Fruit fly (Drosophila melanogaster) whole organism, larva: ENCODE measurements around the gene CG9673.

Experiments
- noc ChIP-seq: fragments of 200-800 bp; sonication (Bioruptor generic); optimal IDR thresholded peaks from 3 replicates; lab custom pipeline; 2019; ENCODE audit warnings: missing biosample characterization, mild to moderate bottlenecking, missing genetic modification characterization, moderate library complexity

CG9673 gene

DNA sequence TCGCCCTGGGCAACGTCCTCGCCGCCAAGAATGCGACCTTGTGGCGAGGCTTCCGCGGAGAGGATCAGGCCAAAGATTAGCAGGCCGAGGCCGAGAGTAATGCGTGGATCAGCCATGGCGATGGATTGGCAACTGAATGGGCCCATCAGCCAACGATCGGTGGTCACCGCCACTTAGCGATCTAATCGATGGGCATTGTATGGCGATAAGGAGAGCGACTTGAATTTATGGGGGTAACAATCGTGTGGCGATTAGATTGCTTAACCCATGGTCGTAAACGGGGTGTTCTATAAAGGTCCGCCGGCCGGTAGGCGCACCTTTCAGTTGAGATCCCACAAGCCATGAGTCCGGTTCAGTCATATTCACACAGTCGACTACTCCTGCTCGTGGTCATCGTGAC is at the start of gene CG9673, which contains the start of gene CG4653:
Gene CG9673, minus strand, starts transcription at position 138 of the 400 bp plus-strand sequence.
Gene CG4653, plus strand, starts transcription at position 335 of the 400 bp plus-strand sequence.
- TF ChIP-seq noc (tag; lab: Kevin White, UChicago), result peak; percentile 7

DNA sequence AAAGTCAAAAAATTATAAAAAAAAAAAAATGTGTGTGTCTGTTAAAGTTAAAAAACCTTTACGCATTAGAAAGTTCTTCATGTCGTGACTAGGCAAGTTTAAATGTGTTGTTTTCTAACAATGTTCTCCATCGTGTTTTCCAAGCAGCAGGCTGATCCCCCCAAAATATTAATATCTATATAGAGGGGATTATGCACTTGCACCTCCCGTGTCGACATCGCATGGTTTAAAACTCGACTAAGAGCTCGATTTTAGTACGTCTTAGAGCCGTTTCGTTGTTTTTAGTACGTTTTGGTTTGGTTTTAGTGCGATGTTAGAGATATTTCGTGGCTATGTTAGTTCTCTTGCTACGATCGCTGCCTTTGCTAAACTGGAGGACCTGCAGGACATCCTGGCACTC is 49.4 kb upstream of the CG9673 start:
- TF ChIP-seq noc (tag; lab: Kevin White, UChicago), result no peak

dm6 chrX:16751579-16752156 is 48.0 kb upstream of the CG9673 start, which contains the start of gene goe:
goe (minus strand) TSS chrX:16751910.
- TF ChIP-seq noc (tag; lab: Kevin White, UChicago), result peak; percentile 56

DNA sequence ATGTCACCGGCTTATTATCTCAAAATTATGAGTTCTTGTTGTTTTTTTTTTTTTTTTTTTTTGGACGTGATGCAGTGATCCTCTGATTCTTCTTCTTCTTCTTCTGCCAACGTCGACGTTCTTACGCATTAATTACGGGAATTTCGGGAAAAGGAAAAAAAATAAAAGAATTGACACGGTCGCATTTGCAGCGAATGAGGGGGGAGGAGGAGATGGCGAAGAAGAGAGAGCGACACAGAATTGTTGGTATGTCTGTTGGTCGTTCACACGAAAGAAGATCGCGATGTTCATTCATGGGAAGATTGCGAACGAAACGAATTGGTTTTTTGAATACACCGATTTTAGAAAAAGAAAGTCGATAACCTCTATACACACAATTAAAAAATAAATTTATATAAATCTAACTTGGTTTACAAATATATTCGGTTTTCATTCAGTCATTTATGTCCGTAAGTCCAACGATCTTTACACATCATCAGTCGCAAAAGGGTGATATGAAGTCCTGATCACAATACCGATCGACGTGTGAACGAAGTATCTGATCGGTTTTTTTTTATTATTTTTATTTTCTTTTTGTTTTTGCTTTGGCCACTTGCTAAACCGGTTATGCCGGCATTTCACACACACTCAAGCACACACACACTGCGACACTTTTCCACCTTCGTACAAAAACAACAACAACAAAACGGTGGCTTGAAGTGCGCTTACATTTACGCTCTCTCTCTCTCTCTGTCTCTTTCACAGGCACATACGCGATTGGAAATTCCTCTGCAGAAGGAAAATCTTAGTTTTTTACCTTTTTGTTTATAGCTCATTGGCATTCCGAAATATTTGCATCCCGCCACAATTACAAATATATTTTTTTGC is 47.3 kb upstream of the CG9673 start:
- TF ChIP-seq noc (tag; lab: Kevin White, UChicago), result peak; percentile 82

- TF ChIP-seq noc (tag; lab: Kevin White, UChicago), result peak; percentile 68
Observed at dm6 chrX:16749324-16749723, 45.6 kb upstream of the CG9673 start.

DNA sequence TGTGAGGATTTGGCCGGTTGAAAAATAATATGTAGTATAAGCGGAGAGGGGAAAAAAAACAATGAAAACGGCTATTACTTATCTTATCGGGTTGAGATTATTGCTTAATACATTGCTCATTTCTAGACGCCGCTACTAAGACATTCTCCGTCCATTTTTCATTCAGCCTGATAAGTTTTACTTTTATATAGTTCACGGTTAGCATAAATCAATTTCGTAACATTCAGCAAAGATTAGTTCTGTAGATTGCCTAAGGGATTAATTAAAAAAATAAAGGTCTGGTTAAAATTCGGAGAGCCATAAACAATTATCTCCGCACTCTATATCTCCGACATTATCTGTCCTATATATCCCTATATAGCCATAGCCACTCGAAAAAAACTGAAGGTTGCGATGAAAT is 43.8 kb upstream of the CG9673 start:
- TF ChIP-seq noc (tag; lab: Kevin White, UChicago), result peak; percentile 85

DNA sequence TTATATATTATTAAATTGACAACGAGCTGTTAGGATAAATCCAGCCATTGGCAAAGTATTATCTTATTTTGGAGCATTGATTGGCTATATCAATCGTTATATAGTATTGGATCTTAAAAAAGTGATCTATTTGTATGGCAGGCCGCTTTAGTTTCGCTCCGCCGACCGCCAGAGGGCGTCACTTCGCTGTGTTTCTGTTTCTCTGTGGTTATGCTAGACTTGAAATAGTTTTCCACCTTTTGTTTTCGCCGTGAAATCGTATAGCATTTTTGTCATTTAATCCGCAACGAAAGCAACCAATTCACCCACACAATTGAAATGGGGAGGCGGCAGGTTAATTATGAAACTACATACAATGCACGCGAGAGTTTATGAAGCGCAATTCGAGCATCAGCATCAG is 43.1 kb upstream of the CG9673 start:
- TF ChIP-seq noc (tag; lab: Kevin White, UChicago), result no peak

DNA sequence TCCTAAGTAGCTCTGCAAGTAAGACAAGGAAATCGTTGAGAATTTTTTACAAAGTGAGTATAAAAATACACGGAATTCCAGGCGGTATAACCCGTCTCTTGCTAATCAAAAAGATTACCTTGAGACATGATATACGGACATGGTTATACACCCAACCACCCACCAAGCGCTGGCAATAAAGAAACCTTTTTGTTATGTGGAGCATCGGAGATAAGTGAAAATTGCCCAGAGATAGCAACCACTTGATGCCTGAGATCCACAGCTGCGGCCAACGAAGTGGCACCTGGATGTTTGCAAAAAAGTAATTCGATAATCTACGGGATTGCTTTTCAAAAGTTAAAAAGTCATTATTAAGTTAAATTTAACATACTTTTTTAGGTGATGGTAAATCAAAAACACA is 42.3 kb upstream of the CG9673 start:
- no peak for TF ChIP-seq noc (tag; lab: Kevin White, UChicago)

- no peak for TF ChIP-seq noc (tag; lab: Kevin White, UChicago)
Observed at dm6 chrX:16744345-16744744, 40.7 kb upstream of the CG9673 start.

DNA sequence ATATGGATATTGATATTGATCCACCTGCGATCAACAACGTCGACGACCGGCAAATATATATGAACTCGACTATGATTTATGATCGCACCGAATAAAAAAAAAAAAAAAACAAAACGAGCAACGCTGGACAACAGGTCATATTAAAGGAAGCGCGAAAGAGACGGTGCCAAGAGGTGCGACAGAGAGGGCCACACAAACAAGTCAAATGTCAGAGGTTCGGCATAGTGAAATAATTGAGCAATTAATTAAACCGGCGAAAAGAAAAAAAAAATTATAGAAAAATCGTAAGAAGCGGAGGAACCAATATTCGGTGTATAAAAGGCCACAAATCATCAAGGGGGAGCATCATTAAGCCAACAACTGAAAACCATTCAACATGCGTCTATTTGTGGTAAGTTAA is 38.9 kb upstream of the CG9673 start, which contains the start of gene Twdlalpha:
Gene Twdlalpha, plus strand, starts transcription at position 301 of the 400 bp plus-strand sequence.
- no peak for TF ChIP-seq noc (tag; lab: Kevin White, UChicago)

DNA sequence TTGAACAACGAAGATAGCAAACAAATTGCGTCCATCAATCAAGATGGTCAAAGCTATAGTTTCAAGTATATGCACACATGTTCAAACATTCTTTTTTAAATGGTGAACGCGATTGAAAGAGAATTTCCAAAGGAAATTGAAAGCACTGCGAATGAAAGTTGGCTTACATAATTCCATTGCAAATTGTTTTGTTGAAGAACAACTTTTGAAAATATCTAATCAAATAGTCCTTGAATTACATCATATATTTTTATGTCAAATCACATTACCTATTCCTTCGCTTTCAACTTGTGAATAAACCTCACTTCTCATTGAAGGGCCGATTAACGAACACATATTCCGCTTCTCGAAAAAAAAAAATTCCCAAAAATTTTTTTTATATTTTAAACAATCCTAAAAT is 36.9 kb upstream of the CG9673 start, which contains the start of gene CG32568:
Gene CG32568, plus strand, starts transcription at position 301 of the 400 bp plus-strand sequence.
- no peak for TF ChIP-seq noc (tag; lab: Kevin White, UChicago)

DNA sequence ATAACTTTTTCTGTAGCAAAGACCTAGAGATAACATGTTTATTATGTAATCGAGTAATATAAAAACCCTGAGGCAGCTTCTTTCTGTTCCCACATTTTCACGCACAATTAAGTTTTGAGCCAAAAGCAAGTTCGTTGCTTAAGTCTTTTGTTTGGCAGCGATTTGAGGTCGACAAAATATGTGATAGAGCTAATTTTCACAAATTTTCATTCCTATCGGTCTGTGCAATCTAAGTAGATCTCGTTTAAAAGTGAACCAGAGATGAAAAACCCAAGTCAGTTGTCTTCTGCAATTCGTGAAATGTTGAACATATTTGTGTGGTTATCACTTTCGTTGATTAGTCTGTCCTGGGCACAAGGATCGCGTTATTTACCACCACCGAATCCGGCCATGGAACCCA is 34.2 kb upstream of the CG9673 start, which contains the start of gene TwdlZ:
Gene TwdlZ, plus strand, starts transcription at position 301 of the 400 bp plus-strand sequence.
- TF ChIP-seq noc (tag; lab: Kevin White, UChicago), result no peak

- TF ChIP-seq noc (tag; lab: Kevin White, UChicago), result no peak
Observed at dm6 chrX:16736180-16736579, 32.5 kb upstream of the CG9673 start.

DNA sequence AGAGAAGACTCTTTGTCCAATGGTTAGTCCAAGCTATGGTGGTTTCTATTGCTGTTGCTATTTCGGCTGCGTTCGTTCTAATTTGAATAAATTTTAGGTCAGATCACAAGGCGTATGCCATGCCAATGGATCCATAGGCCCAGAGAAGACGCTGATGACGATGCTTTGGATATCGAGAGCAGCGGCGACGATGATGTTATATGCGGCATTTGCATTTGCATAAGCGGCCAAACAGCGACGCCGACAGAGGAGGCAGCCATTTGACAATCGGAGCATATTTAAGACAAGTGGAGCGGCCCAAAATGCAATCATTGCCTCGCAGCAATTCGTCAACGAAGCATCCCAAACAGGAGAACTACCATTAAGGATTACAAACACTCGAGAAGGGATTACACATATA is 31.0 kb upstream of the CG9673 start, which contains the start of gene TwdlY:
Gene TwdlY, plus strand, starts transcription at position 301 of the 400 bp plus-strand sequence.
- no peak for TF ChIP-seq noc (tag; lab: Kevin White, UChicago)

DNA sequence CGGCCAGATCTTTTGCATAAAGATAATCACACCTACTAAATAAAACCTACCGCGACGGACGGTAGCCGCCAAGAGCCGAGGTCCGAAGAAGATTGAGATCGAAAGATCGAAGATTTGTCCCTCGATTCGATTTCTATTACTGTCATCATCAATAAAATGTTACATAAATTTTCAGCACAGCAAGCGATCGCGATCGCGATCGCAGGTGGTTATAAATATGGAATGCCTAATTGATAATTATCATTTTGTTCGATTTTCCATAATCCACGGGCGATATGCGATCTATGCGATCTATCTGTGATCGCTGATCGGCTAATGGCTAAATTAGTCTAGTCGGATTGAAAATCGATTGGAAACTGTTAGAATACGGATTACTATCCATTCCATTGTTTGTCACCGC is 29.6 kb upstream of the CG9673 start:
- no peak for TF ChIP-seq noc (tag; lab: Kevin White, UChicago)

DNA sequence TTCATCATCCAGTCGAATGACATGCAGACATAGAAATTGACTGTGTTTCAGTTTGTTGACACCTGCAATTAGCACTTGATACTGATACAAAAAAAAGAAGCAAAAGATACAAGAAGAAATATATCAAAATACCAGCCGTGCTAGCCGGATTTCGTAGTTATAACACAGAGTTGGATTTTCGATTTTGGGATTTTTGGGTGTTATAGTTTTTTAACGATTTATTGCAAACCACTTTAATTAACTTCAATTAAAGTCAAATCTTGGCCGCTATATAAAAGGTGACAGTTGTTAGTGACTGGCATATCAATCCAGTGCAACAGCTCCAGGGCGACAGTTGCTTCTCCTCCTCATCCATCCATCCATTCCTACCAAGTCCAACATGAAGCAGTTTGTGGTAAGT is 27.1 kb upstream of the CG9673 start, which contains the start of gene TwdlX:
Gene TwdlX, plus strand, starts transcription at position 301 of the 400 bp plus-strand sequence.
- no peak for TF ChIP-seq noc (tag; lab: Kevin White, UChicago)
